Worm (Caenorhabditis elegans) whole organism, L1 larva: ENCODE measurements around the gene vab-19.

Experiments used
- lin-13 ChIP-seq: fragments of 150-350 bp; optimal IDR thresholded peaks from 2 replicates; lab custom pipeline; 2014; ENCODE audit warnings: missing biosample characterization, missing genetic modification reagents, missing genetic modification characterization
- lin-39 ChIP-seq: fragments of 150-350 bp; optimal IDR thresholded peaks from 2 replicates; lab custom pipeline; 2014; ENCODE audit warnings: missing biosample characterization, missing genetic modification reagents, missing genetic modification characterization
- unc-30 ChIP-seq: sonication (generic microtip); optimal IDR thresholded peaks from 2 replicates; lab custom pipeline; 2017; ENCODE audit warnings: missing biosample characterization, missing genetic modification characterization
- unc-62 ChIP-seq: fragments of 150-350 bp; optimal IDR thresholded peaks from 2 replicates; lab custom pipeline; 2014; ENCODE audit warnings: missing biosample characterization, missing genetic modification reagents, missing genetic modification characterization

ce11 chrII:2403984-2404383 lies 39.1 kb upstream of the vab-19 start, which contains the start of gene F16G10.1:
- TF ChIP-seq lin-13 (no peak), lin-39 (tag; lab: Kevin White, UChicago) (no peak), unc-30 (tag; lab: Kevin White, UChicago) (no peak), unc-62 (GFP tag; lab: Kevin White, UChicago) (no peak)
